Worm (Caenorhabditis elegans): ENCODE results near the gene sdc-2.

DNA sequence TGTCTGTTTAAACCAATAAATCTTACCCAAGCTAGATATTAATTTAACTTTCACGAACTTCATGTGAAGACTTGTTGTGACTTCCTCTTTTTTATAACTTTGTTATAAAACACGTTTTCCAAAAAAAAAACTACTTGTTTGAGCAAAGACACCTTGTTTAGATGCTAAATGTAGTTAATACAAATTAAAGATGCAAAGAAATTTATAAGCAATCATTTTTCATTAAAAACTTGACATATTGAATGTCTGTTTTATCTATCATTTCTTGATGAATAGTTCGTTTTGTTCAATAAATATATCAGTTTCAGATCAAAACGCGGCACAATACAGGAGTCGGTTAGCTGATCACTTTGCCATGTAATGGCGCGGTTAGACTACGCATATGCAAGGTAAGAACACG, 49.7 kb downstream of the sdc-2 start, which contains the start of gene frm-3:
- TF ChIP-seq nhr-232 (tag; optimal IDR thresholded peaks at IDR 0.05) (no peak), madf-2 (tag; optimal IDR thresholded peaks at IDR 0.05) (no peak), ceh-9 (tag; optimal IDR thresholded peaks at IDR 0.05) (no peak), F13H6.1 (tag; optimal IDR thresholded peaks at IDR 0.05) (no peak), pqm-1 (tag; optimal IDR thresholded peaks at IDR 0.05) (no peak), hlh-30 (tag; optimal IDR thresholded peaks at IDR 0.05; ENCODE audit: insufficient read depth) (no peak), unc-86 (tag; optimal IDR thresholded peaks at IDR 0.05) (no peak), ceh-24 (tag; optimal IDR thresholded peaks at IDR 0.05) (no peak), pros-1 (tag; optimal IDR thresholded peaks at IDR 0.05) (no peak), fkh-10 (GFP tag; optimal IDR thresholded peaks at IDR 0.05) (no peak), pax-1 (tag; optimal IDR thresholded peaks at IDR 0.05) (no peak), unc-3 (GFP tag; conservative IDR thresholded peaks at IDR 0.05) (no peak), unc-3 (tag; optimal IDR thresholded peaks at IDR 0.05) (no peak)

Data from whole organism, late embryonic.